Worm (Caenorhabditis elegans) whole organism, L3 larva: ENCODE results near the gene str-60.

Experiments used
- fos-1 ChIP-seq: fragments of 150-350 bp; optimal IDR thresholded peaks from 2 replicates; lab custom pipeline; 2014; ENCODE audit warnings: missing biosample characterization, missing genetic modification characterization
- jun-1 ChIP-seq: fragments of 150-350 bp; optimal IDR thresholded peaks from 2 replicates; lab custom pipeline; 2014; ENCODE audit warnings: missing biosample characterization, missing genetic modification reagents, missing genetic modification characterization
- nhr-11 ChIP-seq: fragments of 150-350 bp; optimal IDR thresholded peaks from 2 replicates; lab custom pipeline; 2014; ENCODE audit warnings: missing biosample characterization, missing genetic modification characterization
- pha-4 ChIP-seq: fragments of 150-350 bp; optimal IDR thresholded peaks from 2 replicates; lab custom pipeline; 2014; ENCODE audit warnings: missing biosample characterization, missing genetic modification reagents, missing genetic modification characterization
- snpc-4 ChIP-seq: fragments of 150-350 bp; optimal IDR thresholded peaks from 2 replicates; lab custom pipeline; 2014; ENCODE audit warnings: missing biosample characterization, missing genetic modification characterization

ce11 chrV:15885967-15886366 is 11.8 kb upstream of the str-60 start, which contains the start of gene T06C12.9:
- TF ChIP-seq jun-1 (tag; lab: Kevin White, UChicago) (no peak), fos-1 (tag; lab: Kevin White, UChicago) (no peak), nhr-11 (tag; lab: Kevin White, UChicago) (no peak), pha-4 (tag; lab: Kevin White, UChicago) (no peak), snpc-4 (tag; lab: Kevin White, UChicago) (no peak)
